Fruit fly (Drosophila melanogaster): ENCODE measurements around the gene Prp6.

Prp6 gene

DNA sequence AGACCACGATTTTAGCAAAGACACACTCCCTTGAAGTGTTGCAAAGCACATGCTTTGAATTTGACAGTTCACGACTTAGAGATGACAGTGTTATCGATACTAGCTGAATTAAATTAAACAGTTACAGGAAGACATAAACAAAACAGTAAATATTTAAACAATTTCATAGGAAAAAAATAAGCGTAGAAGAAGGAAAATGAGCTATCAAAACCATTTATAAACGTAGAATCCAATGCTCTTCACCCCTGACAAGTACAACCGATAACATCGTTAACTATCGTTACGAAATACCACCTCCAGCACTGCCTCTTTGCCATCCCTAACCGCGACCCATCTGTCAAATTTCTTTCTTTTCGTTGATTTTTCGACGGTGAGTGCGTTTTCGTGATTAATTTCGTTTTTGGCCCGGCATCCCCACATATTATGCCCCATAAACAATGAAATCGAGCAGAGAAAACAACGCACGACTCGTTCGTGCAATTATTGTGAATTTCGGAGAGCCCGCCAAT lies 6.3 kb upstream of the Prp6 start, which contains the start of gene RpL26 (continued):
- peak; percentile 89 for TF ChIP-seq Hsf (GFP tag; optimal IDR thresholded peaks at IDR 0.05)
- peak; percentile 14 for TF ChIP-seq MTF-1 (GFP tag; optimal IDR thresholded peaks at IDR 0.05; ENCODE audit: borderline replicate concordance)
- TF ChIP-seq lmd (GFP tag; IDR thresholded peaks at IDR 0.05) = peak; percentile 73; the same call in 1 of the 2 replicates
- peak; percentile 87 for TF ChIP-seq CG9609 (GFP tag; optimal IDR thresholded peaks at IDR 0.05)
- peak; percentile 71 for TF ChIP-seq CG12299 (tag; optimal IDR thresholded peaks at IDR 0.05)
- peak; percentile 56 for TF ChIP-seq CG17186 (GFP tag; optimal IDR thresholded peaks at IDR 0.05)
- TF ChIP-seq nau (GFP tag; optimal IDR thresholded peaks at IDR 0.05) = peak; percentile 42
- peak; percentile 52 for TF ChIP-seq CG7556 (GFP tag; optimal IDR thresholded peaks at IDR 0.05)
- TF ChIP-seq psq (GFP tag; optimal IDR thresholded peaks at IDR 0.05) = peak; percentile 36
- TF ChIP-seq CTCF (GFP tag; optimal IDR thresholded peaks at IDR 0.05) = no peak
- TF ChIP-seq repo (GFP tag; optimal IDR thresholded peaks at IDR 0.05) = peak; percentile 56
- TF ChIP-seq CG6683 (GFP tag; optimal IDR thresholded peaks at IDR 0.05) = no peak
- TF ChIP-seq zfh2 (GFP tag; optimal IDR thresholded peaks at IDR 0.05) = peak; percentile 85
- TF ChIP-seq fu2 (GFP tag; optimal IDR thresholded peaks at IDR 0.05) = peak; percentile 86
- TF ChIP-seq CG9817 (tag; optimal IDR thresholded peaks at IDR 0.05) = peak; percentile 85
- peak; percentile 89 for TF ChIP-seq YL-1 (GFP tag; optimal IDR thresholded peaks at IDR 0.05)
- TF ChIP-seq crp (GFP tag; optimal IDR thresholded peaks at IDR 0.05) = peak in 1 of 2 experiments; percentile 54
- TF ChIP-seq pfk (GFP tag; optimal IDR thresholded peaks at IDR 0.05) = no peak
- no peak for TF ChIP-seq CG2889 (GFP tag; IDR thresholded peaks at IDR 0.05)
- TF ChIP-seq Spps (tag; optimal IDR thresholded peaks at IDR 0.05) = no peak
- TF ChIP-seq BtbVII (GFP tag; optimal IDR thresholded peaks at IDR 0.05) = peak; percentile 61
- TF ChIP-seq Six4 (GFP tag; optimal IDR thresholded peaks at IDR 0.05) = no peak
- peak; percentile 96 for TF ChIP-seq row (GFP tag; IDR thresholded peaks at IDR 0.05)
- TF ChIP-seq CG8944 (GFP tag; optimal IDR thresholded peaks at IDR 0.05) = peak; percentile 86
- peak; percentile 54 for TF ChIP-seq en (GFP tag; optimal IDR thresholded peaks at IDR 0.05)
- no peak for TF ChIP-seq gsb (GFP tag; IDR thresholded peaks at IDR 0.05)
- TF ChIP-seq CG32532 (GFP tag; IDR thresholded peaks at IDR 0.05) = peak; percentile 71
- peak; percentile 65 for TF ChIP-seq crc (GFP tag; optimal IDR thresholded peaks at IDR 0.05)
- peak; percentile 79 for TF ChIP-seq p53 (GFP tag; optimal IDR thresholded peaks at IDR 0.05)
- TF ChIP-seq CG3838 (GFP tag; optimal IDR thresholded peaks at IDR 0.05) = peak; percentile 45
- TF ChIP-seq pho (GFP tag; optimal IDR thresholded peaks at IDR 0.05) = peak; percentile 90
- peak; percentile 51 for TF ChIP-seq unpg (GFP tag; optimal IDR thresholded peaks at IDR 0.05)
- peak; percentile 46 for TF ChIP-seq CG10431 (GFP tag; optimal IDR thresholded peaks at IDR 0.05)
- TF ChIP-seq CG7786 (GFP tag; optimal IDR thresholded peaks at IDR 0.05) = peak; percentile 83
- TF ChIP-seq Rx (GFP tag; IDR thresholded peaks at IDR 0.05) = peak; percentile 54; the same call in 1 of the 2 replicates
- peak; percentile 83 for TF ChIP-seq CG12391 (tag; optimal IDR thresholded peaks at IDR 0.05)
- TF ChIP-seq stwl (tag; optimal IDR thresholded peaks at IDR 0.05) = peak; percentile 46
- peak; percentile 28 for TF ChIP-seq kah (GFP tag; optimal IDR thresholded peaks at IDR 0.05)
- TF ChIP-seq aop (GFP tag; IDR thresholded peaks at IDR 0.05) = no peak
- no peak for TF ChIP-seq CG43689 (GFP tag; IDR thresholded peaks at IDR 0.05)
- TF ChIP-seq kay (GFP tag; optimal IDR thresholded peaks at IDR 0.05) = peak; percentile 40
- TF ChIP-seq CG10959 (GFP tag; IDR thresholded peaks at IDR 0.05) = peak; percentile 46; the same call in 1 of the 2 replicates
- peak; percentile 100 for TF ChIP-seq BEAF-32 (GFP tag; optimal IDR thresholded peaks at IDR 0.05)
- TF ChIP-seq CG12942 (GFP tag; optimal IDR thresholded peaks at IDR 0.05) = peak; percentile 71
- peak; percentile 93 for TF ChIP-seq Bgb (GFP tag; IDR thresholded peaks at IDR 0.05; ENCODE audit: partially characterized antibody)
- peak; percentile 52 for TF ChIP-seq D (optimal IDR thresholded peaks at IDR 0.05)
- TF ChIP-seq D (GFP tag; optimal IDR thresholded peaks at IDR 0.05) = peak; percentile 17
- TF ChIP-seq hkb (optimal IDR thresholded peaks at IDR 0.05) = peak; percentile 78
- TF ChIP-seq hkb (GFP tag; IDR thresholded peaks at IDR 0.05) = peak; percentile 23; the same call in 1 of the 2 replicates
- TF ChIP-seq H15 (GFP tag; IDR thresholded peaks at IDR 0.05) = peak; percentile 71; the same call in 1 of the 3 replicates
- peak; percentile 15 for TF ChIP-seq CG7271 (tag; optimal IDR thresholded peaks at IDR 0.05)
- peak; percentile 72 for TF ChIP-seq CG3163 (GFP tag; optimal IDR thresholded peaks at IDR 0.05)

Data from whole organism, embryonic.